Worm (Caenorhabditis elegans) whole organism, L2 larva: ENCODE results near the gene F34D10.4.

Experiments used
- C34F6.9 ChIP-seq: fragments of 150-350 bp; optimal IDR thresholded peaks from 2 replicates; lab custom pipeline; 2014; ENCODE audit warnings: missing biosample characterization, missing genetic modification characterization
- R02D3.7 ChIP-seq: fragments of 150-350 bp; optimal IDR thresholded peaks from 2 replicates; lab custom pipeline; 2014; ENCODE audit warnings: missing biosample characterization, missing genetic modification characterization
- Y55F3AM.14 ChIP-seq: fragments of 200-800 bp; sonication (Bioruptor generic); optimal IDR thresholded peaks from 2 replicates; lab custom pipeline; 2018; ENCODE audit warnings: mild to moderate bottlenecking, missing genetic modification characterization, missing compliant biosample characterization
- ZK546.5 ChIP-seq: sonication (generic microtip); optimal IDR thresholded peaks from 2 replicates; lab custom pipeline; 2017; ENCODE audit warnings: missing biosample characterization, missing genetic modification characterization
- alr-1 ChIP-seq: fragments of 150-350 bp; optimal IDR thresholded peaks from 2 replicates; lab custom pipeline; 2014; ENCODE audit warnings: missing biosample characterization, missing genetic modification characterization
- aly-2 ChIP-seq: fragments of 150-350 bp; optimal IDR thresholded peaks from 2 replicates; lab custom pipeline; 2014; ENCODE audit warnings: missing biosample characterization, missing genetic modification characterization
- ama-1 ChIP-seq: fragments of 150-350 bp; optimal IDR thresholded peaks from 2 replicates; lab custom pipeline; 2018; ENCODE audit warnings: inconsistent platforms
- ceh-16 ChIP-seq: fragments of 150-350 bp; optimal IDR thresholded peaks from 2 replicates; lab custom pipeline; 2014; ENCODE audit warnings: missing biosample characterization, missing genetic modification characterization
- ceh-82 ChIP-seq: fragments of 150-350 bp; optimal IDR thresholded peaks from 2 replicates; lab custom pipeline; 2014; ENCODE audit warnings: missing biosample characterization, missing genetic modification characterization
- dmd-4 ChIP-seq: sonication (generic microtip); optimal IDR thresholded peaks from 2 replicates; lab custom pipeline; 2017; ENCODE audit warnings: missing biosample characterization, missing genetic modification characterization
- egl-27 ChIP-seq: sonication (generic microtip); optimal IDR thresholded peaks from 3 replicates; lab custom pipeline; 2017; ENCODE audit warnings: missing biosample characterization, missing genetic modification reagents, missing genetic modification characterization
- elt-1 ChIP-seq: fragments of 150-350 bp; optimal IDR thresholded peaks from 2 replicates; lab custom pipeline; 2014; ENCODE audit warnings: missing biosample characterization, missing genetic modification characterization
- fos-1 ChIP-seq: fragments of 150-350 bp; optimal IDR thresholded peaks from 2 replicates; lab custom pipeline; 2014; ENCODE audit warnings: missing biosample characterization, missing genetic modification characterization
- gmeb-1 ChIP-seq: fragments of 150-350 bp; optimal IDR thresholded peaks from 2 replicates; lab custom pipeline; 2014; ENCODE audit warnings: missing biosample characterization, missing genetic modification characterization
- lin-11 ChIP-seq: fragments of 150-350 bp; sonication (generic microtip); optimal IDR thresholded peaks from 2 replicates; lab custom pipeline; 2014; ENCODE audit warnings: missing biosample characterization, missing genetic modification characterization, inconsistent platforms, mixed read lengths
- lsy-2 ChIP-seq, 2 experiments: fragments of 150-350 bp in 1 of 2; sonication (generic microtip) in 1 of 2; optimal IDR thresholded peaks; 2 replicates each; lab custom pipeline; 2014 to 2017; ENCODE audit warnings: missing biosample characterization in 2 of 2, missing genetic modification characterization in 2 of 2
- mab-5 ChIP-seq: fragments of 150-350 bp; optimal IDR thresholded peaks from 2 replicates; lab custom pipeline; 2014; ENCODE audit warnings: missing biosample characterization, missing genetic modification characterization
- nhr-11 ChIP-seq: fragments of 150-350 bp; optimal IDR thresholded peaks from 2 replicates; lab custom pipeline; 2014; ENCODE audit warnings: missing biosample characterization, missing genetic modification characterization
- nhr-12 ChIP-seq: fragments of 150-350 bp; optimal IDR thresholded peaks from 2 replicates; lab custom pipeline; 2014; ENCODE audit warnings: missing biosample characterization, missing genetic modification characterization
- nhr-21 ChIP-seq: fragments of 150-350 bp; optimal IDR thresholded peaks from 2 replicates; lab custom pipeline; 2014; ENCODE audit warnings: missing biosample characterization, missing genetic modification characterization
- nhr-23 ChIP-seq: fragments of 150-350 bp; optimal IDR thresholded peaks from 2 replicates; lab custom pipeline; 2014; ENCODE audit warnings: missing biosample characterization, missing genetic modification reagents, missing genetic modification characterization
- nhr-237 ChIP-seq: fragments of 150-350 bp; optimal IDR thresholded peaks from 2 replicates; lab custom pipeline; 2014; ENCODE audit warnings: missing biosample characterization, missing genetic modification characterization
- nhr-25 ChIP-seq: fragments of 150-350 bp; sonication (generic microtip); optimal IDR thresholded peaks from 3 replicates; lab custom pipeline; 2014; ENCODE audit warnings: missing biosample characterization, missing genetic modification characterization
- nhr-77 ChIP-seq: fragments of 150-350 bp; optimal IDR thresholded peaks from 2 replicates; lab custom pipeline; 2014; ENCODE audit warnings: missing biosample characterization, missing genetic modification characterization
- sma-3 ChIP-seq: sonication (generic microtip); optimal IDR thresholded peaks from 2 replicates; lab custom pipeline; 2016; ENCODE audit warnings: missing genetic modification reagents, missing genetic modification characterization, missing compliant biosample characterization
- sma-9 ChIP-seq, 2 experiments: fragments of 150-350 bp in 1 of 2; sonication (generic microtip) in 1 of 2; optimal IDR thresholded peaks; 2 replicates each; lab custom pipeline; 2014 to 2016; ENCODE audit warnings: missing genetic modification characterization in 2 of 2, mild to moderate bottlenecking in 1 of 2, missing biosample characterization in 1 of 2, missing compliant biosample characterization in 1 of 2, missing genetic modification reagents in 1 of 2, moderate library complexity in 1 of 2
- unc-55 ChIP-seq: fragments of 150-350 bp; sonication (generic microtip); optimal IDR thresholded peaks from 3 replicates; lab custom pipeline; 2014; ENCODE audit warnings: missing biosample characterization, missing genetic modification reagents, missing genetic modification characterization
- unc-62 ChIP-seq: fragments of 150-350 bp; optimal IDR thresholded peaks from 2 replicates; lab custom pipeline; 2014; ENCODE audit warnings: missing biosample characterization, missing genetic modification reagents, missing genetic modification characterization
- zag-1 ChIP-seq: fragments of 150-350 bp; optimal IDR thresholded peaks from 2 replicates; lab custom pipeline; 2014; ENCODE audit warnings: missing biosample characterization, missing genetic modification characterization
- ztf-1 ChIP-seq: fragments of 200-800 bp; sonication (Bioruptor generic); conservative IDR thresholded peaks from 2 replicates; pipeline ENCODE4 v1.3.6; 2022; ENCODE audit warnings: missing genetic modification characterization, missing compliant biosample characterization
- ztf-11 ChIP-seq: sonication (generic microtip); optimal IDR thresholded peaks from 2 replicates; lab custom pipeline; 2017; ENCODE audit warnings: missing biosample characterization, missing genetic modification characterization

The F34D10.4 gene

ce11 chrIII:3736302-3736701, at the start of gene F34D10.4:
Gene F34D10.4 (plus strand): TSS chrIII:3736602.
- TF ChIP-seq unc-55 (no peak), nhr-12 (tag; lab: Kevin White, UChicago) (no peak), gmeb-1 (tag; lab: Kevin White, UChicago) (no peak), C34F6.9 (tag; lab: Kevin White, UChicago) (no peak), dmd-4 (tag; lab: Kevin White, UChicago) (no peak), nhr-77 (tag; lab: Kevin White, UChicago) (no peak), ceh-16 (tag; lab: Kevin White, UChicago) (no peak), sma-3 (no peak), nhr-25 (tag; lab: Kevin White, UChicago) (no peak), lsy-2 (tag; optimal IDR thresholded peaks at IDR 0.05; lab: Kevin White, UChicago) (no peak), lin-11 (tag; lab: Kevin White, UChicago) (no peak), zag-1 (tag; lab: Kevin White, UChicago) (no peak), Y55F3AM.14 (GFP tag; lab: Kevin White, UChicago) (no peak), ZK546.5 (tag; lab: Kevin White, UChicago) (no peak), ama-1 (lab: Kevin White, UChicago) (no peak)

- no peak for TF ChIP-seq nhr-23 (tag; lab: Kevin White, UChicago)
- peak; percentile 24 for TF ChIP-seq C34F6.9 (tag; lab: Kevin White, UChicago)
Measured at ce11 chrIII:3692516-3692915, 43.9 kb upstream of the F34D10.4 start.

DNA sequence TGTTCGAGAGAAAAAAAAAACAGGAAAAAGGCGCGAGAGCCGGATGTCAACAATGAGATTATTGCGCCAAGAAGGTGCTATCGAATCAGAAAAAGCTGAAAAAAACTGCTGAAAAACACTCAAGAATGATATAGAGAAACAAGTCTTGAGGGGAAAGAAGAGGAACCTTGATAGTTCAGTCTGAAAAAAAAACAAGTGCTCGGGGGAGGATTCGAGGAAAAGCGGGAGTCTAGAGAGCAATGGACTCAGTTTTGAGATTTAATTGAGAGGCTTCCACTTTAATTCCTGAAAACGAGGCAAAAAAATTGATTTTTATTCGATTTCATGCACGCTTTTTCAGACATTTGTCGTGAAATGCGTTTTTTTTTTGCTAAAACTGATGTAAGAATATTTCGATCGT, 41.8 kb upstream of the F34D10.4 start, which contains the start of gene npr-15:
TSS of gene npr-15 (minus strand) at position 101 of the 400 bp plus-strand sequence.
- no peak for TF ChIP-seq nhr-11 (tag; lab: Kevin White, UChicago)
- no peak for TF ChIP-seq dmd-4 (tag; lab: Kevin White, UChicago)
- TF ChIP-seq ama-1 (lab: Kevin White, UChicago) = no peak
- TF ChIP-seq elt-1 (tag; lab: Kevin White, UChicago) = no peak
- TF ChIP-seq nhr-21 (tag; lab: Kevin White, UChicago) = no peak
- no peak for TF ChIP-seq nhr-25 (tag; lab: Kevin White, UChicago)
- TF ChIP-seq ztf-1 (GFP tag; lab: Robert Waterston, UW) = no peak

- TF ChIP-seq unc-55 = peak; percentile 15
- peak; percentile 19 to 24 for TF ChIP-seq lsy-2 (tag; optimal IDR thresholded peaks at IDR 0.05; lab: Kevin White, UChicago)
Measured at ce11 chrIII:3695398-3695797, 41.0 kb upstream of the F34D10.4 start.

DNA sequence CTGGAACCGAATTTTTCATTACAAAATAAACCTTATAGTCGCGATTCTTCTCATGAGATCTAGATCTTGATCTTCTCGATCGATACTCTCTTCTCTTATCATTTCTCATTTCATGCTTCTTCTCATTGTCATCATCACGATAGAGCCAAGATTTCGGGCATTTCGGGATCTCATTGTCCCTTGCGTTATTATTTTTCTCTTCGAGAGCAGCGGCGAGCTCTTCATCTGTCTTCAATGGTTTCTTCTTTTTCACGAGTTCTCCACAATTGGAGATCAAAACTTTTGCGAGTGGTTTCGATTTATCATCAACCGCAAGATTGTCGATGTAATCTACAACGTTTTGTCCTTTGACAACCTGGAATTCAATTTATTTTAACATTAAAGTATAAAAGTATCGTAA, 38.0 kb upstream of the F34D10.4 start:
- TF ChIP-seq unc-62 (GFP tag; lab: Kevin White, UChicago) = no peak
- TF ChIP-seq nhr-21 (tag; lab: Kevin White, UChicago) = no peak
- no peak for TF ChIP-seq alr-1 (tag; lab: Kevin White, UChicago)
- TF ChIP-seq mab-5 (tag; lab: Kevin White, UChicago) = no peak
- no peak for TF ChIP-seq ceh-82 (tag; lab: Kevin White, UChicago)
- TF ChIP-seq sma-9 (GFP tag; optimal IDR thresholded peaks at IDR 0.05; lab: Kevin White, UChicago) = no peak
- TF ChIP-seq sma-9 (tag; optimal IDR thresholded peaks at IDR 0.05; lab: Kevin White, UChicago) = no peak
- no peak for TF ChIP-seq nhr-237 (tag; lab: Kevin White, UChicago)
- TF ChIP-seq Y55F3AM.14 (GFP tag; lab: Kevin White, UChicago) = no peak
- no peak for TF ChIP-seq R02D3.7 (tag; lab: Kevin White, UChicago)
- no peak for TF ChIP-seq fos-1 (tag; lab: Kevin White, UChicago)
- no peak for TF ChIP-seq ZK546.5 (tag; lab: Kevin White, UChicago)
- no peak for TF ChIP-seq nhr-11 (tag; lab: Kevin White, UChicago)
- no peak for TF ChIP-seq lsy-2 (tag; optimal IDR thresholded peaks at IDR 0.05; lab: Kevin White, UChicago)
- no peak for TF ChIP-seq egl-27 (tag; lab: Kevin White, UChicago)
- no peak for TF ChIP-seq aly-2 (tag; lab: Kevin White, UChicago)
- no peak for TF ChIP-seq sma-3
- no peak for TF ChIP-seq ztf-11 (tag; lab: Kevin White, UChicago)
- TF ChIP-seq, all 48 proteins: peak for 0

DNA sequence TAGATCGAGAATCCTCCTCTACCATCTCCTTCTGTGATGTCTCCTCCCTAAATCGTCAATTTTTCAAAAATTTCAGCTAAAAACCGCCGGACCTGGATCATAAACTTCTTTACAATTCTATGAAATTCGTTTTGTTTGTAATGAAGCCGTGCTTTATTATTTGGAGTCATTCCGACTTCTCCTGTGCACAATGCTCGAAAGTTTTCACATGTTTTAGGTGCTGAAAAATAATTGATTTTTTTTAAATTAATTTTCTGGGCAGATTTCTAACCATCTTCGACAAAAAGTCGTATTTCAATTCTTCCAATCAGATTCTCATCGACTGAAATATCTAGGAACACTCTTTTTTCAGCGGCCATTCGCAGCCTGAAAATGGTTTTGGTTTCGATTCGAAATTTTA, 37.1 kb upstream of the F34D10.4 start, which contains the start of gene cyn-9:
TSS of gene cyn-9 (minus strand) at position 366 of the 400 bp plus-strand sequence.
- TF ChIP-seq nhr-21 (tag; lab: Kevin White, UChicago) (peak; percentile 11), ceh-16 (tag; lab: Kevin White, UChicago) (no peak)
